Fruit fly (Drosophila melanogaster): ENCODE results near the gene CG42502.
A peak's percentile ranks its signal among the peaks of the same experiment; 100 is the strongest.

CG42502 gene

dm6 chr2L:18830587-18831528 is 19.8 kb upstream of the CG42502 start, which contains the start of the genes CG17597 and ScpX (continued):
- 0 out of 2 replicates have a peak, but pooled peaks have one; percentile 4 for TF ChIP-seq Gsc (GFP tag; IDR thresholded peaks at IDR 0.05)
- TF ChIP-seq CG12071 (GFP tag; optimal IDR thresholded peaks at IDR 0.05), result peak; percentile 43
- TF ChIP-seq fd102C (GFP tag; optimal IDR thresholded peaks at IDR 0.05), result peak; percentile 47
- peak; percentile 91 for TF ChIP-seq Opbp (GFP tag; IDR thresholded peaks at IDR 0.05; ENCODE audit: partially characterized antibody)
- TF ChIP-seq croc (GFP tag; conservative IDR thresholded peaks at IDR 0.05), result peak; percentile 16; the same call in 1 of the 3 replicates
- peak; percentile 36 for TF ChIP-seq pho (GFP tag; optimal IDR thresholded peaks at IDR 0.05)
- no peak for TF ChIP-seq psq (GFP tag; optimal IDR thresholded peaks at IDR 0.05)
- TF ChIP-seq maf-S (GFP tag; optimal IDR thresholded peaks at IDR 0.05), result peak; percentile 60
- peak; percentile 86 for TF ChIP-seq amos (GFP tag; IDR thresholded peaks at IDR 0.05; ENCODE audit: partially characterized antibody)
- TF ChIP-seq CG6791 (GFP tag; IDR thresholded peaks at IDR 0.05; ENCODE audit: partially characterized antibody), result peak; percentile 91
- peak; percentile 68 for TF ChIP-seq CG18476 (GFP tag; optimal IDR thresholded peaks at IDR 0.05)
- TF ChIP-seq sna (GFP tag; IDR thresholded peaks at IDR 0.05; ENCODE audit: partially characterized antibody), result 0 out of 2 replicates have a peak, but pooled peaks have one; percentile 77
- TF ChIP-seq lmd (GFP tag; IDR thresholded peaks at IDR 0.05), result peak; percentile 70
- TF ChIP-seq Hmx (GFP tag; optimal IDR thresholded peaks at IDR 0.05), result peak; percentile 61
- TF ChIP-seq CG2875 (GFP tag; optimal IDR thresholded peaks at IDR 0.05), result peak; percentile 35
- TF ChIP-seq YL-1 (GFP tag; optimal IDR thresholded peaks at IDR 0.05), result peak; percentile 56
- TF ChIP-seq MTF-1 (GFP tag; optimal IDR thresholded peaks at IDR 0.05; ENCODE audit: borderline replicate concordance), result no peak
- no peak for TF ChIP-seq en (GFP tag; optimal IDR thresholded peaks at IDR 0.05)
- peak; percentile 16 for TF ChIP-seq CG12299 (tag; optimal IDR thresholded peaks at IDR 0.05)
- peak; percentile 89 for TF ChIP-seq Med (GFP tag)
- TF ChIP-seq NfI (GFP tag; optimal IDR thresholded peaks at IDR 0.05), result peak; percentile 52
- TF ChIP-seq CG6272 (GFP tag; IDR thresholded peaks at IDR 0.05), result peak; percentile 45; the same call in 1 of the 2 replicates
- peak; percentile 67 for TF ChIP-seq phol (tag; optimal IDR thresholded peaks at IDR 0.05)
- TF ChIP-seq hth (optimal IDR thresholded peaks at IDR 0.05), result no peak
- TF ChIP-seq CG33213 (GFP tag; optimal IDR thresholded peaks at IDR 0.05), result peak; percentile 31
- TF ChIP-seq CG11723 (GFP tag; optimal IDR thresholded peaks at IDR 0.05), result no peak
- 0 out of 3 replicates have a peak, but pooled peaks have one; percentile 29 for TF ChIP-seq C15 (GFP tag; IDR thresholded peaks at IDR 0.05)
- TF ChIP-seq CG18764 (GFP tag; optimal IDR thresholded peaks at IDR 0.05), result peak; percentile 38
- no peak for TF ChIP-seq crp (GFP tag; optimal IDR thresholded peaks at IDR 0.05)
- TF ChIP-seq CG10366 (GFP tag; IDR thresholded peaks at IDR 0.05), result peak; percentile 29
- TF ChIP-seq row (GFP tag; IDR thresholded peaks at IDR 0.05), result peak; percentile 94
- peak; percentile 77 for TF ChIP-seq CoRest (tag; optimal IDR thresholded peaks at IDR 0.05)
- TF ChIP-seq CG5953 (GFP tag; IDR thresholded peaks at IDR 0.05), result no peak
- peak; percentile 79 for TF ChIP-seq gem (tag; optimal IDR thresholded peaks at IDR 0.05)
- no peak for TF ChIP-seq salm (tag; optimal IDR thresholded peaks at IDR 0.05)
- TF ChIP-seq CG1233 (GFP tag; optimal IDR thresholded peaks at IDR 0.05), result peak; percentile 38
- TF ChIP-seq gsb-n (tag; optimal IDR thresholded peaks at IDR 0.05), result peak; percentile 24
- peak; percentile 27 for TF ChIP-seq Myb (GFP tag; optimal IDR thresholded peaks at IDR 0.05)
- TF ChIP-seq gsb (GFP tag; IDR thresholded peaks at IDR 0.05), result no peak
- peak; percentile 21 for TF ChIP-seq NC2β (GFP tag; optimal IDR thresholded peaks at IDR 0.05)
- TF ChIP-seq ems (GFP tag; optimal IDR thresholded peaks at IDR 0.05), result peak; percentile 71
- peak; percentile 31 for TF ChIP-seq CG2202 (tag; optimal IDR thresholded peaks at IDR 0.05)
- TF ChIP-seq CG7745 (tag; optimal IDR thresholded peaks at IDR 0.05), result no peak
- TF ChIP-seq insv (GFP tag; optimal IDR thresholded peaks at IDR 0.05), result peak in 1 of 2 experiments; percentile 35
- peak in 1 of 3 experiments; percentile 71 for TF ChIP-seq lola (GFP tag; optimal IDR thresholded peaks at IDR 0.05)
- TF ChIP-seq fru (optimal IDR thresholded peaks at IDR 0.05), result no peak
- peak; percentile 59 for TF ChIP-seq sisA (GFP tag; IDR thresholded peaks at IDR 0.05)
- TF ChIP-seq CG5180 (GFP tag; optimal IDR thresholded peaks at IDR 0.05), result peak; percentile 34
